Fruit fly (Drosophila melanogaster): ENCODE results near the gene Wnk.
A peak's percentile ranks its signal among the peaks of the same experiment; 100 is the strongest.

Gene Wnk

DNA sequence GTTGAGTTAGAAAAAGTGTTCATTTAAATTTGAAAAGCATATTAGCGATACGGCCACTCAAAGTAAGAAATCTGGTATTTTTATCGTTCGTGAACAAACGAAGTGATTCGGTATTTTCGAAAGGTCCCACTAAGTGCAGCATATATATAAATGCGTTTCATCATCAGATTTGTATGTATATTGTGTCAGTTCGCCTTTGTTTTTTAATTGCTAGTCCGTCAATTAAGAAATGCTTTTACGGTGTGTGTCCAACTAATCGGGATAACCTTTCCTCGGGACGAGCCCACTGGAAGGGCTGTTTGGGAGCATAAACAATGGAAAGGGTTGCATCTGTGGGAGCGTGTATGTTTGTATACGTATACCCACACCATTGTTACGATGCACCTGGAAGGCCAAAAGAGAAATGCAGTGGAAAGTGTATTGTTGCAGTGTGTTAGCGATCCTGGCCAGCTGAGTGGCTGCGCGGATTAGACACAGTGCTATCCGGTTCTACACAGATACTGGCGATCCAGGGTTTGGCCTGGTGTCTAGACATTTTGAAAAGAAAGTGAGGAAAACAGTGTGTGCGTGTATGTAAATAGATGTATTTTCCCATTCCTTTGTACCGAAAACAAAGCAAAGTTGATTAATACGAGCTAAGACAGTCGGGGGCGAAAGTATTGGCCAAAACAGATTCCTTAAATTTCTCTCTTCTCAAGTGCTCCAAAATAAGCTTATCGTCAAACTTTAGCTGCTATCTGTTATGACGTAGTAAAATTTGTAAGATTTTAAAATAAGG, 31.5 kb downstream of the Wnk start, which contains the start of gene CG7611 (continued):
- TF ChIP-seq Tbp (GFP tag; optimal IDR thresholded peaks at IDR 0.05) (no peak), CG14860 (GFP tag; IDR thresholded peaks at IDR 0.05; ENCODE audit: partially characterized antibody) (no peak), hb (GFP tag; IDR thresholded peaks at IDR 0.05; ENCODE audit: partially characterized antibody) (no peak), CG2678 (tag; optimal IDR thresholded peaks at IDR 0.05) (no peak), CG14710 (tag; optimal IDR thresholded peaks at IDR 0.05) (peak; percentile 35), pzg (GFP tag; optimal IDR thresholded peaks at IDR 0.05) (peak; percentile 52), Scr (GFP tag; IDR thresholded peaks at IDR 0.05; ENCODE audit: partially characterized antibody) (no peak), ci (GFP tag; IDR thresholded peaks at IDR 0.05) (no peak), trem (tag; optimal IDR thresholded peaks at IDR 0.05) (peak; percentile 52), CG15073 (GFP tag; optimal IDR thresholded peaks at IDR 0.05) (peak; percentile 61), CG3726 (GFP tag; IDR thresholded peaks at IDR 0.05) (no peak), CG32767 (GFP tag; IDR thresholded peaks at IDR 0.05) (peak; percentile 78; the same call in 1 of the 2 replicates), gfzf (GFP tag; optimal IDR thresholded peaks at IDR 0.05) (peak; percentile 78), CG2712 (tag; optimal IDR thresholded peaks at IDR 0.05) (peak; percentile 22), YL-1 (GFP tag; optimal IDR thresholded peaks at IDR 0.05) (peak; percentile 70), CG3995 (GFP tag; optimal IDR thresholded peaks at IDR 0.05) (peak; percentile 40), lola (GFP tag; optimal IDR thresholded peaks at IDR 0.05) (no peak), NfI (GFP tag; optimal IDR thresholded peaks at IDR 0.05) (no peak), da (GFP tag; optimal IDR thresholded peaks at IDR 0.05) (no peak), ssp (GFP tag; IDR thresholded peaks at IDR 0.05) (peak; percentile 46; the same call in 1 of the 2 replicates), Ptx1 (GFP tag; IDR thresholded peaks at IDR 0.05) (no peak), CG31224 (GFP tag; IDR thresholded peaks at IDR 0.05) (no peak), CG1603 (tag; optimal IDR thresholded peaks at IDR 0.05) (peak; percentile 29), D19A (tag; optimal IDR thresholded peaks at IDR 0.05) (peak; percentile 24), Opbp (GFP tag; IDR thresholded peaks at IDR 0.05; ENCODE audit: partially characterized antibody) (no peak), Stat92E (GFP tag; optimal IDR thresholded peaks at IDR 0.05) (peak in 1 of 3 experiments; percentile 13), MBD-R2 (GFP tag; IDR thresholded peaks at IDR 0.05) (peak; percentile 36), exex (tag; optimal IDR thresholded peaks at IDR 0.05) (no peak), sens (GFP tag) (peak; percentile 59), tup (GFP tag; optimal IDR thresholded peaks at IDR 0.05) (no peak), grau (tag; optimal IDR thresholded peaks at IDR 0.05) (no peak), CG16779 (GFP tag; IDR thresholded peaks at IDR 0.05) (no peak), Dll (GFP tag; IDR thresholded peaks at IDR 0.05; ENCODE audit: partially characterized antibody) (0 out of 4 replicates have a peak, but pooled peaks have one; percentile 44), wek (GFP tag; optimal IDR thresholded peaks at IDR 0.05) (peak; percentile 22), CG6254 (GFP tag; optimal IDR thresholded peaks at IDR 0.05) (no peak), phol (tag; optimal IDR thresholded peaks at IDR 0.05) (peak; percentile 15), CG9932 (GFP tag; IDR thresholded peaks at IDR 0.05) (no peak), CG2116 (GFP tag; optimal IDR thresholded peaks at IDR 0.05) (peak; percentile 2), CG7786 (GFP tag; optimal IDR thresholded peaks at IDR 0.05) (no peak), D (optimal IDR thresholded peaks at IDR 0.05) (peak; percentile 68), D (GFP tag; optimal IDR thresholded peaks at IDR 0.05) (peak; percentile 8), Hr78 (GFP tag; optimal IDR thresholded peaks at IDR 0.05) (peak in 1 of 2 experiments; percentile 20), CG15269 (tag; optimal IDR thresholded peaks at IDR 0.05) (no peak), CG31365 (tag; optimal IDR thresholded peaks at IDR 0.05) (no peak), inv (GFP tag; IDR thresholded peaks at IDR 0.05; ENCODE audit: partially characterized antibody) (no peak), BEAF-32 (GFP tag; optimal IDR thresholded peaks at IDR 0.05) (peak; percentile 35), Drgx (GFP tag; IDR thresholded peaks at IDR 0.05) (no peak), pho (GFP tag; optimal IDR thresholded peaks at IDR 0.05) (no peak)
